Worm (Caenorhabditis elegans) whole organism, L1 larva: ENCODE results near the gene rbr-2.

Experiments used
- C16A3.4 ChIP-seq: fragments of 150-350 bp; optimal IDR thresholded peaks from 2 replicates; lab custom pipeline; 2014; ENCODE audit warnings: missing biosample characterization, missing genetic modification characterization
- blmp-1 ChIP-seq: fragments of 150-350 bp; optimal IDR thresholded peaks from 2 replicates; lab custom pipeline; 2014; ENCODE audit warnings: missing biosample characterization, missing genetic modification characterization
- ceh-88 ChIP-seq: fragments of 200-800 bp; sonication (Bioruptor generic); IDR thresholded peaks from 2 replicates; pipeline ENCODE4 v1.3.6; 2022; ENCODE audit warnings: missing genetic modification characterization, missing compliant biosample characterization
- ceh-90 ChIP-seq: sonication (generic microtip); optimal IDR thresholded peaks from 2 replicates; lab custom pipeline; 2016; ENCODE audit warnings: missing genetic modification characterization, missing compliant biosample characterization
- ces-1 ChIP-seq: fragments of 150-350 bp; optimal IDR thresholded peaks from 2 replicates; lab custom pipeline; 2014; ENCODE audit warnings: missing biosample characterization, missing genetic modification reagents, missing genetic modification characterization
- dpl-1 ChIP-seq, 3 experiments: fragments of 150-350 bp in 2 of 3; sonication (generic microtip) in 1 of 3; optimal IDR thresholded peaks; 2 replicates each; lab custom pipeline; 2014 to 2017; ENCODE audit warnings: missing biosample characterization in 3 of 3, missing genetic modification characterization in 3 of 3, missing genetic modification reagents in 3 of 3
- dsc-1 ChIP-seq: sonication (generic microtip); optimal IDR thresholded peaks from 2 replicates; lab custom pipeline; 2016; ENCODE audit warnings: mild to moderate bottlenecking, missing genetic modification characterization, missing compliant biosample characterization
- efl-1 ChIP-seq, 4 experiments: fragments of 150-350 bp; optimal IDR thresholded peaks in 3 of 4; peaks in 1 of 4; 1 replicate in 1 of 4; 2 replicates in 3 of 4; lab custom pipeline; 2014; ENCODE audit warnings: missing biosample characterization in 2 of 4, missing genetic modification characterization in 2 of 4, missing genetic modification reagents in 2 of 4
- egl-13 ChIP-seq: sonication (generic microtip); optimal IDR thresholded peaks from 2 replicates; lab custom pipeline; 2016; ENCODE audit warnings: missing genotype, missing genetic modification reagents, missing genetic modification characterization, missing compliant biosample characterization
- elt-3 ChIP-seq, 6 experiments: fragments of 150-350 bp in 1 of 6; sonication (generic microtip); optimal IDR thresholded peaks; 2 replicates each; lab custom pipeline; 2017 to 2018; ENCODE audit warnings: missing biosample characterization in 6 of 6, missing genetic modification characterization in 6 of 6, inconsistent platforms in 1 of 6
- fkh-8 ChIP-seq: sonication (generic microtip); optimal IDR thresholded peaks from 2 replicates; lab custom pipeline; 2016; ENCODE audit warnings: mild to moderate bottlenecking, missing genetic modification characterization, missing compliant biosample characterization
- grh-1 ChIP-seq: fragments of 200-800 bp; sonication (Bioruptor generic); IDR thresholded peaks from 2 replicates; pipeline ENCODE4 v1.3.6; 2022; ENCODE audit warnings: missing genetic modification reagents, missing genetic modification characterization, missing compliant biosample characterization
- hlh-17 ChIP-seq: fragments of 200-800 bp; sonication (Bioruptor generic); optimal IDR thresholded peaks from 2 replicates; lab custom pipeline; 2018; ENCODE audit warnings: missing genetic modification characterization, mild to moderate bottlenecking, missing compliant biosample characterization, moderate library complexity, borderline replicate concordance
- jun-1 ChIP-seq: fragments of 150-350 bp; optimal IDR thresholded peaks from 2 replicates; lab custom pipeline; 2014; ENCODE audit warnings: missing biosample characterization, missing genetic modification reagents, missing genetic modification characterization
- lin-14 ChIP-seq: fragments of 200-800 bp; sonication (Bioruptor generic); optimal IDR thresholded peaks from 2 replicates; lab custom pipeline; 2018; ENCODE audit warnings: mild to moderate bottlenecking, missing genetic modification characterization, moderate library complexity, missing compliant biosample characterization
- lin-15B ChIP-seq: fragments of 150-350 bp; sonication (generic microtip); optimal IDR thresholded peaks from 3 replicates; lab custom pipeline; 2014; ENCODE audit warnings: missing biosample characterization, missing genetic modification characterization
- lin-35 ChIP-seq, 2 experiments: fragments of 150-350 bp; optimal IDR thresholded peaks; 2 replicates each; lab custom pipeline; 2014; ENCODE audit warnings: missing biosample characterization in 2 of 2, missing genetic modification characterization in 2 of 2, missing genetic modification reagents in 2 of 2
- lsy-2 ChIP-seq, 2 experiments: fragments of 150-350 bp; optimal IDR thresholded peaks; 2 replicates each; lab custom pipeline; 2014; ENCODE audit warnings: missing biosample characterization in 2 of 2, missing genetic modification characterization in 2 of 2
- mab-9 ChIP-seq: fragments of 200-800 bp; sonication (Bioruptor generic); IDR thresholded peaks from 2 replicates; pipeline ENCODE4 v1.3.6; 2022; ENCODE audit warnings: missing genetic modification reagents, missing genetic modification characterization, missing compliant biosample characterization
- mdl-1 ChIP-seq, 2 experiments: fragments of 150-350 bp; optimal IDR thresholded peaks; 2 replicates each; lab custom pipeline; 2014 to 2017; ENCODE audit warnings: missing biosample characterization in 2 of 2, missing genetic modification characterization in 2 of 2, inconsistent platforms in 1 of 2
- mef-2 ChIP-seq: fragments of 150-350 bp; optimal IDR thresholded peaks from 2 replicates; lab custom pipeline; 2014; ENCODE audit warnings: missing biosample characterization, missing genetic modification characterization
- mep-1 ChIP-seq: fragments of 150-350 bp; optimal IDR thresholded peaks from 2 replicates; lab custom pipeline; 2014; ENCODE audit warnings: missing biosample characterization, missing genetic modification characterization
- nhr-12 ChIP-seq: sonication (generic microtip); optimal IDR thresholded peaks from 2 replicates; lab custom pipeline; 2017; ENCODE audit warnings: missing biosample characterization, missing genetic modification characterization
- nhr-19 ChIP-seq: fragments of 200-800 bp; sonication (Bioruptor generic); conservative IDR thresholded peaks from 2 replicates; pipeline ENCODE4 v1.3.6; 2022; ENCODE audit warnings: missing genetic modification characterization, missing compliant biosample characterization
- nhr-20 ChIP-seq: sonication (generic microtip); optimal IDR thresholded peaks from 2 replicates; lab custom pipeline; 2016; ENCODE audit warnings: mild to moderate bottlenecking, missing genetic modification characterization, missing compliant biosample characterization
- nhr-28 ChIP-seq: fragments of 150-350 bp; optimal IDR thresholded peaks from 2 replicates; lab custom pipeline; 2014; ENCODE audit warnings: missing biosample characterization, missing genetic modification characterization
- nhr-47 ChIP-seq: sonication (generic microtip); optimal IDR thresholded peaks from 2 replicates; lab custom pipeline; 2016; ENCODE audit warnings: mild to moderate bottlenecking, missing genetic modification characterization, moderate library complexity, missing compliant biosample characterization
- nhr-71 ChIP-seq: sonication (generic microtip); optimal IDR thresholded peaks from 2 replicates; lab custom pipeline; 2016; ENCODE audit warnings: mild to moderate bottlenecking, missing genetic modification characterization, moderate library complexity, missing compliant biosample characterization
- nhr-77 ChIP-seq: fragments of 150-350 bp; optimal IDR thresholded peaks from 2 replicates; lab custom pipeline; 2014; ENCODE audit warnings: missing biosample characterization, missing genetic modification characterization
- nhr-85 ChIP-seq: sonication (generic microtip); peaks from one replicate; lab custom pipeline; 2016; ENCODE audit warnings: missing genetic modification characterization, inconsistent platforms, missing compliant biosample characterization
- nhr-90 ChIP-seq: sonication (generic microtip); optimal IDR thresholded peaks from 2 replicates; lab custom pipeline; 2016; ENCODE audit warnings: mild to moderate bottlenecking, missing genetic modification characterization, missing compliant biosample characterization; ENCODE audit not compliant: poor library complexity
- pax-3 ChIP-seq: fragments of 200-800 bp; sonication (Bioruptor generic); optimal IDR thresholded peaks from 2 replicates; lab custom pipeline; 2018; ENCODE audit warnings: mild to moderate bottlenecking, missing genetic modification characterization, moderate library complexity, missing compliant biosample characterization
- rnt-1 ChIP-seq: sonication (generic microtip); optimal IDR thresholded peaks from 2 replicates; lab custom pipeline; 2016; ENCODE audit warnings: mild to moderate bottlenecking, missing genetic modification characterization, moderate library complexity, missing compliant biosample characterization
- snpc-4 ChIP-seq: fragments of 150-350 bp; optimal IDR thresholded peaks from 2 replicates; lab custom pipeline; 2014; ENCODE audit warnings: missing biosample characterization, missing genetic modification characterization
- snu-23 ChIP-seq: sonication (generic microtip); optimal IDR thresholded peaks from 2 replicates; lab custom pipeline; 2016; ENCODE audit warnings: missing genetic modification characterization, missing compliant biosample characterization
- sox-4 ChIP-seq: sonication (generic microtip); optimal IDR thresholded peaks from 2 replicates; lab custom pipeline; 2016; ENCODE audit warnings: missing genetic modification characterization, missing compliant biosample characterization
- swsn-7 ChIP-seq: sonication (generic microtip); optimal IDR thresholded peaks from 2 replicates; lab custom pipeline; 2016; ENCODE audit warnings: missing genetic modification characterization, missing compliant biosample characterization
- tbx-2 ChIP-seq: sonication (generic microtip); optimal IDR thresholded peaks from 2 replicates; lab custom pipeline; 2016; ENCODE audit warnings: missing genetic modification characterization, missing compliant biosample characterization
- unc-130 ChIP-seq: fragments of 150-350 bp; optimal IDR thresholded peaks from 2 replicates; lab custom pipeline; 2017; ENCODE audit warnings: missing biosample characterization, missing genetic modification characterization, inconsistent platforms
- unc-98 ChIP-seq: fragments of 200-800 bp; sonication (Bioruptor generic); IDR thresholded peaks from 2 replicates; pipeline ENCODE4 v1.3.6; 2022; ENCODE audit warnings: missing genetic modification characterization, missing compliant biosample characterization
- xbp-1 ChIP-seq: sonication (generic microtip); optimal IDR thresholded peaks from 2 replicates; lab custom pipeline; 2016; ENCODE audit warnings: missing genetic modification characterization, missing compliant biosample characterization
- zag-1 ChIP-seq: fragments of 150-350 bp; optimal IDR thresholded peaks from 2 replicates; lab custom pipeline; 2014; ENCODE audit warnings: missing biosample characterization, missing genetic modification characterization

Gene rbr-2

ce11 chrIV:10970333-10970732 lies 50.5 kb downstream of the rbr-2 start (continued):
- TF ChIP-seq lin-35 (GFP tag; optimal IDR thresholded peaks at IDR 0.05; lab: Kevin White, UChicago) (peak in 1 of 2 experiments; percentile 45), egl-13 (tag; lab: Kevin White, UChicago) (no peak), nhr-47 (tag; lab: Kevin White, UChicago) (no peak)

ce11 chrIV:10970767-10971166 lies 50.9 kb downstream of the rbr-2 start:
- TF ChIP-seq unc-130 (tag; lab: Kevin White, UChicago) (no peak), nhr-12 (no peak), snpc-4 (tag; lab: Kevin White, UChicago) (no peak), sox-4 (no peak), C16A3.4 (tag; lab: Kevin White, UChicago) (no peak), lin-15B (tag; lab: Kevin White, UChicago) (no peak), lin-14 (no peak), tbx-2 (no peak), lsy-2 (tag; optimal IDR thresholded peaks at IDR 0.05; lab: Kevin White, UChicago) (no peak), nhr-90 (no peak), nhr-28 (no peak), grh-1 (GFP tag; lab: Robert Waterston, UW) (no peak), ceh-90 (tag; lab: Kevin White, UChicago) (no peak), hlh-17 (GFP tag; lab: Kevin White, UChicago) (no peak), nhr-47 (tag; lab: Kevin White, UChicago) (no peak), nhr-77 (tag; lab: Kevin White, UChicago) (no peak)

- TF ChIP-seq unc-98 (GFP tag; lab: Robert Waterston, UW) (no peak), ceh-90 (tag; lab: Kevin White, UChicago) (no peak), grh-1 (GFP tag; lab: Robert Waterston, UW) (peak; percentile 80), dpl-1 (GFP tag; optimal IDR thresholded peaks at IDR 0.05; lab: Kevin White, UChicago) (peak in 1 of 3 experiments; percentile 35), swsn-7 (tag; lab: Kevin White, UChicago) (no peak), mep-1 (tag; lab: Kevin White, UChicago) (peak; percentile 2), lin-14 (peak; percentile 90), nhr-90 (peak; percentile 48), hlh-17 (GFP tag; lab: Kevin White, UChicago) (no peak), nhr-19 (peak; percentile 20), lsy-2 (tag; optimal IDR thresholded peaks at IDR 0.05; lab: Kevin White, UChicago) (peak; percentile 27 to 36), snu-23 (peak; percentile 81), nhr-20 (tag; lab: Kevin White, UChicago) (peak; percentile 82), nhr-47 (tag; lab: Kevin White, UChicago) (peak; percentile 34), tbx-2 (peak; percentile 44), elt-3 (tag; optimal IDR thresholded peaks at IDR 0.05; lab: Kevin White, UChicago) (peak in 5 of 6 experiments; percentile 14 to 73 (median 43)), efl-1 (optimal IDR thresholded peaks at IDR 0.05; lab: Kevin White, UChicago) (peak in 1 of 2 experiments; percentile 25), efl-1 (GFP tag; optimal IDR thresholded peaks at IDR 0.05 in 1 of 2; lab: Kevin White, UChicago) (peak in 1 of 2 experiments; percentile 87), zag-1 (no peak), mdl-1 (tag; optimal IDR thresholded peaks at IDR 0.05; lab: Kevin White, UChicago) (peak in 1 of 2 experiments; percentile 68), blmp-1 (tag; lab: Kevin White, UChicago) (peak; percentile 59), nhr-71 (peak; percentile 64), C16A3.4 (tag; lab: Kevin White, UChicago) (peak; percentile 14), lin-35 (GFP tag; optimal IDR thresholded peaks at IDR 0.05; lab: Kevin White, UChicago) (peak; percentile 12 to 53), nhr-85 (tag; lab: Kevin White, UChicago) (peak; percentile 98)
- TF ChIP-seq, all 84 proteins: peak for 19
These were observed 51.8 kb downstream of the rbr-2 start for ce11 chrIV:10971636-10972199.

ce11 chrIV:10975968-10976367 lies 56.1 kb downstream of the rbr-2 start:
- TF ChIP-seq blmp-1 (tag; lab: Kevin White, UChicago): peak; percentile 69
- peak in 2 of 3 experiments; percentile 6 for TF ChIP-seq dpl-1 (GFP tag; optimal IDR thresholded peaks at IDR 0.05; lab: Kevin White, UChicago)
- TF ChIP-seq swsn-7 (tag; lab: Kevin White, UChicago): peak; percentile 8
- TF ChIP-seq snu-23: peak; percentile 77
- TF ChIP-seq grh-1 (GFP tag; lab: Robert Waterston, UW): peak; percentile 73
- peak; percentile 40 for TF ChIP-seq tbx-2
- peak; percentile 34 to 35 for TF ChIP-seq efl-1 (optimal IDR thresholded peaks at IDR 0.05; lab: Kevin White, UChicago)
- TF ChIP-seq efl-1 (GFP tag; optimal IDR thresholded peaks at IDR 0.05 in 1 of 2; lab: Kevin White, UChicago): peak in 1 of 2 experiments; percentile 89
- TF ChIP-seq jun-1: no peak
- TF ChIP-seq nhr-19: peak; percentile 52
- no peak for TF ChIP-seq ceh-88 (GFP tag; lab: Robert Waterston, UW)
- no peak for TF ChIP-seq hlh-17 (GFP tag; lab: Kevin White, UChicago)
- TF ChIP-seq nhr-20 (tag; lab: Kevin White, UChicago): peak; percentile 77
- TF ChIP-seq mab-9: no peak
- peak; percentile 47 for TF ChIP-seq rnt-1
- peak; percentile 38 for TF ChIP-seq C16A3.4 (tag; lab: Kevin White, UChicago)
- no peak for TF ChIP-seq dsc-1
- TF ChIP-seq pax-3 (tag; lab: Kevin White, UChicago): no peak
- no peak for TF ChIP-seq fkh-8 (tag; lab: Kevin White, UChicago)
- TF ChIP-seq lin-14: peak; percentile 82
- TF ChIP-seq mef-2 (tag; lab: Kevin White, UChicago): no peak
- TF ChIP-seq ces-1 (GFP tag; lab: Kevin White, UChicago): no peak
- peak; percentile 14 for TF ChIP-seq xbp-1
- TF ChIP-seq nhr-28: no peak
- TF ChIP-seq nhr-90: peak; percentile 70
